Fruit fly (Drosophila melanogaster): ENCODE measurements around the gene CG45116.

The CG45116 gene

DNA sequence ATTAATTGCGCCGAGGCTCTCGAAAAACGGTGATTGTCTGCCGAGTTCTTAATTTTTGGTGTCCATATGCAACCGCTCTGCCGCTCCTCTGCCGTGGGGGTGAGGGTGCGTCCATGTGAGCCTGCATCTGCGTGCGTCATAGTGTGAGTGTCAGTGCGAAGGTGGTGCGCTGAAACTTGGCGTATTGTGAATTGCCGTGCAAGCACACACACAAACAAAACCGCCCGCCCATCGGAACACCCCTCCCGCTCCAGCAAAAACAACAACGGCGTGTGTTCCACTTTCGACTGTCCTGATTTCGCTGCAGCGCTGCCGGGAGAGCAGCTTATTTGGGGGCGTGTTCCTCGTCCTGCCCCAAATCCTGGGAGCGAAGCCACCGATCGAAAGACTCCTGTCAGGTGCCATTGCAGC is 42.9 kb downstream of the CG45116 start:
- no peak for TF ChIP-seq CG12605 (GFP tag; IDR thresholded peaks at IDR 0.05)
- TF ChIP-seq CG34367 (tag; optimal IDR thresholded peaks at IDR 0.05): no peak
- peak; percentile 77 for TF ChIP-seq CG13204 (GFP tag; optimal IDR thresholded peaks at IDR 0.05)
- no peak for TF ChIP-seq Ets98B (GFP tag; IDR thresholded peaks at IDR 0.05)
- no peak for TF ChIP-seq D1 (tag; optimal IDR thresholded peaks at IDR 0.05)
- TF ChIP-seq rn (GFP tag; IDR thresholded peaks at IDR 0.05): no peak
- no peak for TF ChIP-seq fd96Ca (GFP tag; IDR thresholded peaks at IDR 0.05)
- TF ChIP-seq EcR (GFP tag; optimal IDR thresholded peaks at IDR 0.05): peak; percentile 17
- TF ChIP-seq CG14655 (GFP tag; optimal IDR thresholded peaks at IDR 0.05): no peak
- TF ChIP-seq CG8159 (tag; optimal IDR thresholded peaks at IDR 0.05): no peak
- no peak for TF ChIP-seq Snoo (tag; optimal IDR thresholded peaks at IDR 0.05)
- no peak for TF ChIP-seq CG10348 (GFP tag; IDR thresholded peaks at IDR 0.05)
- TF ChIP-seq CG17806 (tag; optimal IDR thresholded peaks at IDR 0.05): no peak
- peak; percentile 74; the same call in 2 of the 3 replicates for TF ChIP-seq CG4496 (GFP tag; IDR thresholded peaks at IDR 0.05)
- no peak for TF ChIP-seq Pif1A (GFP tag; optimal IDR thresholded peaks at IDR 0.05)

DNA sequence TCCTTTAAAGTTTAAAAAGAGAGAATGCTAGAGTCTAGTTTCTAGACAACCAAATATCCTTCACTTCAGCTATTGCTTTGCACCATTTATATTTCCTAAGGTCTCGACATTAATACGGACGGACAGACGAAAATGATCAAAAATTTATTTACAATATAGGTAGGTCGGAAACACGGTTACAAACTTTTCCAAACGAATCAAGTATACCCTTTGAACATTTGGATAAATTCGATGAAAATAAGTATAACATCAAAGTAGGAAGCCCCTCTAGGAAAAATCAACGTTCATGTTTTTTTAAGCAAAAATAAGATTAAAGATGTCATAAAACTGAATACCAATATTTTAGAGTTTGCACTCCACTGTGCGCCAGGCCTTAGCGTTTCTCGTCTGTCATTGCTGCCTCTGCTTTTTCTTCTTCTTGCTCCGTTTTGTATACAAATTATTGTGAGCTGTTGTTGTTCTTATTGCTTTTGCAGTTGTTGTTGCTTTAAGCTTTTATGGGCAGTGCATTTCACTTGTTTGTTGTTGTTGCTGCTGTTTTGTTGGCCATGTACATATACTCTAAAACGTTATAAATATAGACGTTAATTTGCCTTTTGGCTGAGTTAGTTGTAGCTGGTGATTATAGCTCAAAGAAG is 43.8 kb downstream of the CG45116 start:
- no peak for TF ChIP-seq gl (tag; optimal IDR thresholded peaks at IDR 0.05)
- TF ChIP-seq Pif1B (GFP tag; optimal IDR thresholded peaks at IDR 0.05): no peak
- no peak for TF ChIP-seq CG14655 (GFP tag; optimal IDR thresholded peaks at IDR 0.05)
- TF ChIP-seq CG34367 (tag; optimal IDR thresholded peaks at IDR 0.05): no peak
- no peak; the same call in 1 of the 2 replicates for TF ChIP-seq Ets98B (GFP tag; IDR thresholded peaks at IDR 0.05)
- TF ChIP-seq CG4496 (GFP tag; IDR thresholded peaks at IDR 0.05): peak; percentile 74
- no peak for TF ChIP-seq EcR (GFP tag; optimal IDR thresholded peaks at IDR 0.05)
- peak; percentile 10 for TF ChIP-seq Snoo (tag; optimal IDR thresholded peaks at IDR 0.05)
- TF ChIP-seq CG10348 (GFP tag; IDR thresholded peaks at IDR 0.05): no peak
- no peak for TF ChIP-seq fd96Ca (GFP tag; IDR thresholded peaks at IDR 0.05)
- TF ChIP-seq CG12605 (GFP tag; IDR thresholded peaks at IDR 0.05): no peak; the same call in 1 of the 2 replicates
- no peak for TF ChIP-seq CG13204 (GFP tag; optimal IDR thresholded peaks at IDR 0.05)
- peak; percentile 13 for TF ChIP-seq CG8301 (tag; optimal IDR thresholded peaks at IDR 0.05)
- peak; percentile 15 for TF ChIP-seq CG9948 (tag; optimal IDR thresholded peaks at IDR 0.05)
- no peak for TF ChIP-seq rn (GFP tag; IDR thresholded peaks at IDR 0.05)
- peak; percentile 54 for TF ChIP-seq D1 (tag; optimal IDR thresholded peaks at IDR 0.05)
- no peak for TF ChIP-seq CG32121 (GFP tag; IDR thresholded peaks at IDR 0.05)
- TF ChIP-seq CG15710 (tag; optimal IDR thresholded peaks at IDR 0.05): peak; percentile 2
- peak; percentile 49 for TF ChIP-seq CG8159 (tag; optimal IDR thresholded peaks at IDR 0.05)
- peak; percentile 13 for TF ChIP-seq Pif1A (GFP tag; optimal IDR thresholded peaks at IDR 0.05)
- TF ChIP-seq CG17806 (tag; optimal IDR thresholded peaks at IDR 0.05): peak; percentile 22

DNA sequence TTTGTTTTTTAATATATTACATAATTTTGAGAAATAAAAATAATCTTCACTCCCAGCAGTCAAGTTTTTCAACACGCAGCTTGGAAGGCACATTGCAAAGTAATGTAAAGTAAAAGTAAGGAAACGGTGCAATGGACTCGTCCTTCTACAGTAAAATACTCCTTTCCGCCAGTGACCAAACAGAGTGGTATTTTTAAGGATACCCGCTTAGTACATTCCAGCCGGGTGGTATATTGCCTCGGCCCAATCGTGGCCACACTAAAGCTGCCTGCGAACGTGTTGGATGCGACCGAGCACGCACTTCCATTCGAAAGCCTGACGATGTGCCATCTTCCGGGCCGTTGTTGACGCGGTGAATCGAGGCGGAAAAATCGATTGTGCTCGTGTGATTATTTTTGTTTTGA is 49.9 kb downstream of the CG45116 start, which contains the start of gene SPoCk:
Gene SPoCk (plus strand): TSS at position 298 of the 404 bp plus-strand sequence.
- no peak for TF ChIP-seq CG17806 (tag; optimal IDR thresholded peaks at IDR 0.05)
- TF ChIP-seq EcR (GFP tag; optimal IDR thresholded peaks at IDR 0.05): no peak
- no peak for TF ChIP-seq CG32121 (GFP tag; IDR thresholded peaks at IDR 0.05)
- no peak for TF ChIP-seq CG15710 (tag; optimal IDR thresholded peaks at IDR 0.05)
- TF ChIP-seq D1 (tag; optimal IDR thresholded peaks at IDR 0.05): peak; percentile 76
- TF ChIP-seq Ets98B (GFP tag; IDR thresholded peaks at IDR 0.05): no peak
- no peak for TF ChIP-seq CG14655 (GFP tag; optimal IDR thresholded peaks at IDR 0.05)
- TF ChIP-seq CG13204 (GFP tag; optimal IDR thresholded peaks at IDR 0.05): peak; percentile 22
- TF ChIP-seq CG8159 (tag; optimal IDR thresholded peaks at IDR 0.05): peak; percentile 8
- TF ChIP-seq CG12605 (GFP tag; IDR thresholded peaks at IDR 0.05): 0 out of 2 replicates have a peak, but pooled peaks have one; percentile 15
- no peak for TF ChIP-seq Pif1B (GFP tag; optimal IDR thresholded peaks at IDR 0.05)

Measured in whole organism, pupa.